Worm (Caenorhabditis elegans) whole organism, late embryonic: Measurements from ENCODE around the gene snt-7.
A peak's percentile ranks its signal among the peaks of the same experiment; 100 is the strongest.

Source experiments
- C38D4.7 ChIP-seq: fragments of 200-800 bp; sonication (Bioruptor generic); optimal IDR thresholded peaks from 2 replicates; lab custom pipeline; 2018; ENCODE audit warnings: mild to moderate bottlenecking, missing genetic modification characterization, moderate library complexity, missing compliant biosample characterization
- K09A11.1 ChIP-seq: sonication (generic microtip); optimal IDR thresholded peaks from 2 replicates; lab custom pipeline; 2017; ENCODE audit warnings: antibody characterized with exemption, mild to moderate bottlenecking, missing genetic modification characterization, missing compliant biosample characterization; ENCODE audit not compliant: insufficient read depth
- T23F11.4 ChIP-seq: fragments of 200-800 bp; sonication (Bioruptor generic); optimal IDR thresholded peaks from 2 replicates; lab custom pipeline; 2018; ENCODE audit warnings: mild to moderate bottlenecking, missing genetic modification characterization, missing compliant biosample characterization
- ahr-1 ChIP-seq: sonication (generic microtip); optimal IDR thresholded peaks from 2 replicates; lab custom pipeline; 2016; ENCODE audit warnings: missing genetic modification characterization, missing compliant biosample characterization
- ama-1 ChIP-seq: fragments of 150-350 bp; optimal IDR thresholded peaks from 2 replicates; lab custom pipeline; 2014
- ceh-14 ChIP-seq: sonication (generic microtip); optimal IDR thresholded peaks from 2 replicates; lab custom pipeline; 2016; ENCODE audit warnings: missing genotype, missing genetic modification characterization, missing compliant biosample characterization
- ceh-19 ChIP-seq: fragments of 200-800 bp; sonication (Bioruptor generic); optimal IDR thresholded peaks from 2 replicates; lab custom pipeline; 2018; ENCODE audit warnings: mild to moderate bottlenecking, missing genetic modification characterization, missing compliant biosample characterization
- ceh-2 ChIP-seq: sonication (generic microtip); optimal IDR thresholded peaks from 2 replicates; lab custom pipeline; 2016; ENCODE audit warnings: missing genotype, missing genetic modification characterization, missing compliant biosample characterization
- ceh-22 ChIP-seq: sonication (generic microtip); optimal IDR thresholded peaks from 2 replicates; lab custom pipeline; 2017; ENCODE audit warnings: missing biosample characterization, missing genetic modification characterization
- ceh-24 ChIP-seq: sonication (generic microtip); optimal IDR thresholded peaks from 2 replicates; lab custom pipeline; 2016; ENCODE audit warnings: mild to moderate bottlenecking, missing genetic modification characterization, missing compliant biosample characterization
- ceh-31 ChIP-seq: sonication (generic microtip); optimal IDR thresholded peaks from 2 replicates; lab custom pipeline; 2016; ENCODE audit warnings: missing genetic modification characterization, missing compliant biosample characterization
- ceh-45 ChIP-seq: fragments of 200-800 bp; sonication (Bioruptor generic); IDR thresholded peaks from 2 replicates; pipeline ENCODE4 v1.3.6; 2022; ENCODE audit warnings: missing genetic modification reagents, missing genetic modification characterization, missing compliant biosample characterization
- ceh-6 ChIP-seq: fragments of 200-800 bp; sonication (Bioruptor generic); optimal IDR thresholded peaks from 2 replicates; lab custom pipeline; 2018; ENCODE audit warnings: mild to moderate bottlenecking, missing genetic modification characterization, missing compliant biosample characterization
- ceh-9 ChIP-seq: sonication (generic microtip); optimal IDR thresholded peaks from 2 replicates; lab custom pipeline; 2016; ENCODE audit warnings: mild to moderate bottlenecking, missing genetic modification characterization, inconsistent platforms, missing compliant biosample characterization
- che-1 ChIP-seq: sonication (generic microtip); optimal IDR thresholded peaks from 2 replicates; lab custom pipeline; 2016; ENCODE audit warnings: mild to moderate bottlenecking, missing genetic modification characterization, missing compliant biosample characterization
- dmd-4 ChIP-seq: sonication (generic microtip); optimal IDR thresholded peaks from 2 replicates; lab custom pipeline; 2016; ENCODE audit warnings: borderline replicate concordance, missing genetic modification characterization, missing compliant biosample characterization
- elt-2 ChIP-seq: sonication (generic microtip); optimal IDR thresholded peaks from 2 replicates; lab custom pipeline; 2016; ENCODE audit warnings: missing genetic modification reagents, missing genetic modification characterization, missing compliant biosample characterization
- elt-4 ChIP-seq: sonication (generic microtip); optimal IDR thresholded peaks from 2 replicates; lab custom pipeline; 2016; ENCODE audit warnings: missing genetic modification characterization, missing compliant biosample characterization
- ets-4 ChIP-seq: sonication (generic microtip); optimal IDR thresholded peaks from 2 replicates; lab custom pipeline; 2016; ENCODE audit warnings: missing genetic modification characterization, missing compliant biosample characterization
- eyg-1 ChIP-seq: sonication (generic microtip); optimal IDR thresholded peaks from 2 replicates; lab custom pipeline; 2016; ENCODE audit warnings: missing genotype, missing genetic modification characterization, missing compliant biosample characterization
- fax-1 ChIP-seq: sonication (generic microtip); optimal IDR thresholded peaks from 2 replicates; lab custom pipeline; 2016; ENCODE audit warnings: missing genotype, missing genetic modification characterization, missing compliant biosample characterization
- fkh-6 ChIP-seq: sonication (generic microtip); optimal IDR thresholded peaks from 2 replicates; lab custom pipeline; 2016; ENCODE audit warnings: missing genetic modification characterization, missing compliant biosample characterization
- gmeb-2 ChIP-seq: sonication (generic microtip); optimal IDR thresholded peaks from 2 replicates; lab custom pipeline; 2016; ENCODE audit warnings: missing genetic modification characterization, inconsistent platforms, missing compliant biosample characterization
- hlh-13 ChIP-seq: fragments of 200-800 bp; sonication (Bioruptor generic); optimal IDR thresholded peaks from 2 replicates; lab custom pipeline; 2018; ENCODE audit warnings: mild to moderate bottlenecking, missing genetic modification characterization, missing compliant biosample characterization
- hlh-15 ChIP-seq: sonication (generic microtip); optimal IDR thresholded peaks from 2 replicates; lab custom pipeline; 2016; ENCODE audit warnings: missing genetic modification characterization, missing compliant biosample characterization
- hlh-30 ChIP-seq: sonication (generic microtip); optimal IDR thresholded peaks from 2 replicates; lab custom pipeline; 2017; ENCODE audit warnings: antibody characterized with exemption, missing genetic modification characterization, missing compliant biosample characterization; ENCODE audit not compliant: insufficient read depth
- hlh-6 ChIP-seq: sonication (generic microtip); optimal IDR thresholded peaks from 2 replicates; lab custom pipeline; 2016; ENCODE audit warnings: missing genotype, missing genetic modification characterization, missing compliant biosample characterization
- hlh-8 ChIP-seq: sonication (generic microtip); optimal IDR thresholded peaks from 2 replicates; lab custom pipeline; 2016; ENCODE audit warnings: missing genotype, missing genetic modification characterization, missing compliant biosample characterization
- lim-6 ChIP-seq: sonication (generic microtip); optimal IDR thresholded peaks from 2 replicates; lab custom pipeline; 2016; ENCODE audit warnings: missing genetic modification characterization, missing compliant biosample characterization
- mec-3 ChIP-seq: sonication (generic microtip); optimal IDR thresholded peaks from 2 replicates; lab custom pipeline; 2016; ENCODE audit warnings: borderline replicate concordance, missing genetic modification characterization, missing compliant biosample characterization
- nhr-11 ChIP-seq: fragments of 150-350 bp; optimal IDR thresholded peaks from 2 replicates; lab custom pipeline; 2014; ENCODE audit warnings: missing biosample characterization, missing genetic modification characterization
- nhr-232 ChIP-seq: sonication (generic microtip); optimal IDR thresholded peaks from 2 replicates; lab custom pipeline; 2016; ENCODE audit warnings: missing genetic modification characterization, missing compliant biosample characterization
- odd-2 ChIP-seq: sonication (generic microtip); optimal IDR thresholded peaks from 2 replicates; lab custom pipeline; 2017; ENCODE audit warnings: antibody characterized with exemption, mild to moderate bottlenecking, missing genetic modification characterization, missing compliant biosample characterization
- pag-3 ChIP-seq: sonication (generic microtip); optimal IDR thresholded peaks from 2 replicates; lab custom pipeline; 2016; ENCODE audit warnings: missing compliant biosample characterization, missing genetic modification characterization, borderline replicate concordance
- pat-9 ChIP-seq: fragments of 200-800 bp; sonication (Bioruptor generic); optimal IDR thresholded peaks from 2 replicates; lab custom pipeline; 2018; ENCODE audit warnings: mild to moderate bottlenecking, missing genetic modification characterization, moderate library complexity, missing compliant biosample characterization
- pha-2 ChIP-seq: sonication (generic microtip); optimal IDR thresholded peaks from 2 replicates; lab custom pipeline; 2017; ENCODE audit warnings: mild to moderate bottlenecking, missing genetic modification characterization, missing compliant biosample characterization
- pqm-1 ChIP-seq: sonication (generic microtip); optimal IDR thresholded peaks from 2 replicates; lab custom pipeline; 2016; ENCODE audit warnings: missing genetic modification characterization, missing compliant biosample characterization
- pros-1 ChIP-seq: fragments of 150-350 bp; optimal IDR thresholded peaks from 2 replicates; lab custom pipeline; 2014; ENCODE audit warnings: missing biosample characterization, missing genetic modification reagents, missing genetic modification characterization
- rnt-1 ChIP-seq: sonication (generic microtip); optimal IDR thresholded peaks from 2 replicates; lab custom pipeline; 2016; ENCODE audit warnings: missing genetic modification characterization, missing compliant biosample characterization
- tbx-2 ChIP-seq: sonication (generic microtip); optimal IDR thresholded peaks from 2 replicates; lab custom pipeline; 2016; ENCODE audit warnings: missing genetic modification characterization, missing compliant biosample characterization
- tbx-7 ChIP-seq: sonication (generic microtip); optimal IDR thresholded peaks from 2 replicates; lab custom pipeline; 2016; ENCODE audit warnings: missing genotype, missing genetic modification characterization, missing compliant biosample characterization
- ttx-3 ChIP-seq: sonication (generic microtip); optimal IDR thresholded peaks from 2 replicates; lab custom pipeline; 2016; ENCODE audit warnings: missing genetic modification reagents, missing genetic modification characterization, missing compliant biosample characterization
- unc-3 ChIP-seq, 2 experiments: fragments of 200-800 bp in 1 of 2; sonication (Bioruptor generic) in 1 of 2; sonication (generic microtip) in 1 of 2; conservative IDR thresholded peaks in 1 of 2; optimal IDR thresholded peaks in 1 of 2; 2 replicates each; pipeline versions ENCODE4 v1.3.6 to Lab custom; 2016 to 2022; ENCODE audit warnings: missing compliant biosample characterization in 2 of 2, missing genetic modification characterization in 2 of 2, missing genetic modification reagents in 1 of 2
- unc-42 ChIP-seq: sonication (generic microtip); optimal IDR thresholded peaks from 2 replicates; lab custom pipeline; 2016; ENCODE audit warnings: missing genotype, missing genetic modification characterization, missing compliant biosample characterization
- unc-86 ChIP-seq: sonication (generic microtip); optimal IDR thresholded peaks from 2 replicates; lab custom pipeline; 2016; ENCODE audit warnings: missing genetic modification characterization, missing compliant biosample characterization
- zip-5 ChIP-seq: sonication (generic microtip); optimal IDR thresholded peaks from 2 replicates; lab custom pipeline; 2016; ENCODE audit warnings: missing genetic modification characterization, missing compliant biosample characterization
- ztf-16 ChIP-seq: sonication (generic microtip); optimal IDR thresholded peaks from 2 replicates; lab custom pipeline; 2017; ENCODE audit warnings: missing genetic modification characterization, missing compliant biosample characterization

Gene snt-7

ce11 chrX:15188986-15189675, 9.8 kb downstream of the snt-7 start (continued):
- TF ChIP-seq rnt-1 (tag; lab: Kevin White, UChicago) = peak; percentile 62
- TF ChIP-seq nhr-11 = no peak
- TF ChIP-seq elt-2 (tag; lab: Kevin White, UChicago) = no peak
- TF ChIP-seq elt-4 (tag; lab: Kevin White, UChicago) = no peak
- TF ChIP-seq lim-6 (tag; lab: Kevin White, UChicago) = peak; percentile 8
- no peak for TF ChIP-seq nhr-232 (tag; lab: Kevin White, UChicago)
- TF ChIP-seq odd-2 (tag; lab: Kevin White, UChicago) = no peak

ce11 chrX:15188510-15188909, 10.4 kb downstream of the snt-7 start:
- no peak for TF ChIP-seq unc-3 (GFP tag; conservative IDR thresholded peaks at IDR 0.05; lab: Robert Waterston, UW)
- no peak for TF ChIP-seq unc-3 (tag; optimal IDR thresholded peaks at IDR 0.05; lab: Kevin White, UChicago)
- no peak for TF ChIP-seq che-1
- no peak for TF ChIP-seq ceh-45 (GFP tag; lab: Robert Waterston, UW)
- TF ChIP-seq K09A11.1 (tag; lab: Kevin White, UChicago) = no peak
- no peak for TF ChIP-seq tbx-7 (tag; lab: Kevin White, UChicago)
- TF ChIP-seq ceh-14 (tag; lab: Kevin White, UChicago) = no peak
- TF ChIP-seq hlh-13 (GFP tag; lab: Kevin White, UChicago) = no peak
- TF ChIP-seq ceh-24 (tag; lab: Kevin White, UChicago) = no peak

- TF ChIP-seq gmeb-2 (tag; lab: Kevin White, UChicago) (peak; percentile 38), pag-3 (tag; lab: Kevin White, UChicago) (no peak), ceh-31 (peak; percentile 71), elt-2 (tag; lab: Kevin White, UChicago) (peak; percentile 62), unc-86 (no peak), rnt-1 (tag; lab: Kevin White, UChicago) (peak; percentile 62), eyg-1 (no peak), K09A11.1 (tag; lab: Kevin White, UChicago) (peak; percentile 27), ama-1 (no peak), fkh-6 (tag; lab: Kevin White, UChicago) (no peak), pqm-1 (tag; lab: Kevin White, UChicago) (no peak), zip-5 (tag; lab: Kevin White, UChicago) (peak; percentile 1), pha-2 (no peak), T23F11.4 (GFP tag; lab: Kevin White, UChicago) (no peak), che-1 (peak; percentile 41), hlh-6 (tag; lab: Kevin White, UChicago) (no peak), ceh-2 (peak; percentile 18), ceh-19 (GFP tag; lab: Kevin White, UChicago) (peak; percentile 8), hlh-15 (tag; lab: Kevin White, UChicago) (no peak), pat-9 (tag; lab: Kevin White, UChicago) (peak; percentile 28), ztf-16 (tag; lab: Kevin White, UChicago) (peak; percentile 62), hlh-8 (tag; lab: Kevin White, UChicago) (no peak), ceh-9 (tag; lab: Kevin White, UChicago) (no peak), C38D4.7 (no peak), unc-42 (tag; lab: Kevin White, UChicago) (peak; percentile 49), fax-1 (tag; lab: Kevin White, UChicago) (no peak), ttx-3 (no peak), hlh-13 (GFP tag; lab: Kevin White, UChicago) (no peak), ceh-6 (GFP tag; lab: Kevin White, UChicago) (peak; percentile 31), ets-4 (no peak), tbx-2 (tag; lab: Kevin White, UChicago) (peak; percentile 73), elt-4 (tag; lab: Kevin White, UChicago) (no peak), pros-1 (tag; lab: Kevin White, UChicago) (no peak), ahr-1 (tag; lab: Kevin White, UChicago) (peak; percentile 7), mec-3 (tag; lab: Kevin White, UChicago) (peak; percentile 53), dmd-4 (tag; lab: Kevin White, UChicago) (peak; percentile 36), hlh-30 (peak; percentile 52), ceh-22 (tag; lab: Kevin White, UChicago) (no peak)
Measured at ce11 chrX:15181454-15181853, 17.5 kb downstream of the snt-7 start, which contains the start of gene pkhm-2. Gene pkhm-2, minus strand, starts transcription at chrX:15181465.
